Fruit fly (Drosophila melanogaster) ovary, adult (tissue): ENCODE results near the gene Socs16D.

Experiments
- CG17801 ChIP-seq: fragments of 200-800 bp; optimal IDR thresholded peaks from 2 replicates; lab custom pipeline; 2019; ENCODE audit warnings: missing biosample characterization, mild to moderate bottlenecking, missing genetic modification characterization, moderate library complexity; ENCODE audit not compliant: partially characterized antibody

Socs16D gene

DNA sequence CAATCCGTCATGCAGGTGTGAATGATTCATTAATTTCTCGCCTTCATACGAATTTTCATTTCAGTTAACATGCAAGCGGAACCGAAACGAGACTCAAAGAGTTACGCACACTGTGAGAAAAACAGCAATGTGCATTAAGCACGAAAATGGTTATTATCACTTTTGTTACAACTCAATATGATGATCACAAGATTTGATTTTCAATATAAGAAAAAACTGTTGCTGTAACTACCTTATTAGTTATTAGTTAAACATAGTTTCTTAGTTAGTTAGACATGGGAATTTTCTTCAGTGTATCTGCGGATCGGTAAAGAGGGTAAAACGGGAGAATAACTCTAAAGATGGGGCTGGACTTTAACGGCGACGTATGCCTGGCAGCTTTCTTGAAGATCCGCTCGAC lies 12.6 kb downstream of the Socs16D start:
- no peak for TF ChIP-seq CG17801 (GFP tag; lab: Kevin White, UChicago)

DNA sequence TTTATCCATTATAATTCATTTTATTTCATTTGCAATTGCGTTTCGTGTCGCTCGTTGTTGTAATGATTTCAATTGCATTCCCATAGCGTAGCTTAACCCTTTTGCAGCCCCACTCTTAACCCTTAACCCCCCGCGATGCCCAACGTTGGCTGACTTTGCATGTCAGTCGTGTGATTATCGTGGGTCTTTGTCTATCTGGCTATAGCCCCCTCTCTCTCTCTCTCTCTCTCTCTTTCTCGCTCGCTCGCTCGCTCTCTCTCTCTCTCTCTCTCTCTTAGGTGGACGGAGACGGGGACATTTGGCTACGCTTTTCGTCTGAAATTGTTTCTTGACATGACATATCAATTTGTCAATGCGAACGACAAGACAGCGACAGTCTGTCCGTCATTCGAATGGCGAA lies 15.2 kb downstream of the Socs16D start:
- TF ChIP-seq CG17801 (GFP tag; lab: Kevin White, UChicago) = no peak

DNA sequence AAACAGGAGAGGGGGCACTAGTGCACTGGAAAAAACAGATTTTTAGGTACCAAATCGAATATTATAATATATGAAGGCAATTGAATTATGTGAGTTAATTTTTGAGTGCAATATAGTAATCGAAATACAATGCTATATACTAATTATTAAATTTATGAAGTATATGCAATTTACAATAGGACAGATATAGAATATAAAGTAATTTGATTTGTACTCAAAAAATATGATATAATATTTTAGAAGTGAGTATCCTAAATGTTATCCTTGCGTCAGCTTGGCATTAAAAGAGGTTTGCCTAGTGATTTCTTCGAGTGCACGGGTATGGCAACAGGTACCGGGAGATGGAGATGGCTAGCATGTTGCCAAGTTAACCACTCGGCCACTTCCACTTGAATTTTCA lies 20.4 kb downstream of the Socs16D start:
- TF ChIP-seq CG17801 (GFP tag; lab: Kevin White, UChicago) = no peak

DNA sequence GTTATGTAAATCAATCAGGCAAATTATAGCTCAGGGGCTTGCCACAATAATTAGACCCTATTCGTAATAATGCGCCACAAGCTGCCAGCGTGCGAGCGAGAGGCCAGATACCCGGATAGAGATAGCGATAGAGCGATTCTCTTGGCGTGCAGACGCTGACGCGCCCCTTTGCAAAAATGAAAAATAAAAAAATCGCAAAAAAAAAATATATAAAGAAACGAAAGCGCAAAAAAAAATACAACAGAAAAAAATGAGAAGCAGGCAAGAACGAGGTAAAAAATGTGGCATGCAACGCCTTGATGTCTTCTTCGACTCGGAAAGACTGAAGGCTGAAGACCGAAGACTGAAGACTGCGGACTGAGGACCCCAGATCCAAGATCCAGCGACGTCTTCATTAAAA lies 21.0 kb downstream of the Socs16D start:
- TF ChIP-seq CG17801 (GFP tag; lab: Kevin White, UChicago) = no peak

DNA sequence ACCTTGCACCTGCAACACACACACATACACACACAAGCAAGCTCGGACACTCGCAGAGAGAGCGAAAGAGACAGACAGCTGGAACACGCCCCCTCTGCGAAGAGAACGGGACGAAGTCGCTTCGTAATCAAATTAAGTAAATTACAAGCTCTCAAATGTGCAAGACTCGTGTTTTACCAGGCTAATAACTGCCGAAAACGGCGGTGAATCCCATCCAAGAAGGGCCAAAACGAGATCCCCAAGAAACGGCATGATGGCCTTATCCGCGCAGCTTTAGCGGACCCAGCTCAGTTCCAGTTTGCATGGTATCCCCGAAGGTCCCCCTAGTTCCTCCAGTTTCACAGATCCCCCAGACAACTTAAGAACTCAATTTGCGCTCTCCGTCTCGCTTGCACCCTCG lies 23.3 kb downstream of the Socs16D start:
- no peak for TF ChIP-seq CG17801 (GFP tag; lab: Kevin White, UChicago)

DNA sequence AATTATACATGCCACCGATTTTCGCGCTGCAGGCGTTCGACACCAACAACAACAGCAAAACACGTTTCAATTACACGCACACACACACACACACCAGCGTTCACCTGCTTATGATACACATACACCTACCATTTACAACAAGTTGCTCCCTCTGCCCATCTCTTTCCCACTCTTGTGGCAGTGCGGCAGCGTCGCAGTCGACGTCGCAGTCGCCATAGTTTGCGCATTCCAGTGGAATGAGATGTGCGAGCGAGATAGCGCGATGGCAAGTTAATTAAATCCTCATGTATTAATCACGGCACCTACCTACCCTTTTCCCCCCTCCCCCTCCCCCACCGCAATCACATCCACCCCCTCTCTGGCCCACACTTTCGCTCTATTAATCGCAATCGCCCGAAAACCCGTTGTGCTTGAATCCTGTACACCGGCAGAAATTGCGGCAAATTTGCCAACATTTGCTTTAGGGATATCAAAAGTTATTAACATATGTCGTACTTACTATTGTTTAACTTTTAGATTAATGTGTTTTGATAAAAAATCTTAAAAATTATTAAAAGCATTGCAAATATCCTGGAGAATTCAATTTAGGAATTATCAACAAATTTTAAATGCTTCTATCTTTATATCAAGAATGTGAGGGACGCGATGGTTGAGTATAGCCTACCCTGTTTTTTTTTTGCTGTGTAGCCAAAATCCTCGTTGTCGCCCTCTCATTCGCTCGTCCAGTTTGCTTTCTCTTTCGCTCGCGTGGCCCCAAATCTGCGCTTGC lies 24.8 kb downstream of the Socs16D start:
- TF ChIP-seq CG17801 (GFP tag; lab: Kevin White, UChicago) = no peak

DNA sequence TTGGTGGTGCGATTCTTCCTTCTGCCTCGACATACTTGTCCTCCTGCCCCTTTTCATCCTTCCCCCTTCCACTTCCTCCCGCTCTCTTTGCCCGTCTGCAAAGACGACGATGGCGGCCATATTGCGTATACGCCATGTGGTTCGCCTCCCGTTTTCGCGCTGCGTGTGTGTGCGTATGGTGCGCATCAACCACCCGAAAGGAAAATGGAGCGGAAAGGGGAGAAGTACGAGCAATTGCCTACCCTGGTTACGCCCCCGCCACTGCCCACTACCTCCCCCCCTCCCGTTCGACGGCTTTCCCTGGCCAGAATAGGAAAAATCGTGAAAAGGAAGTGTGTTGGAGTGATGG lies 27.6 kb downstream of the Socs16D start:
- no peak for TF ChIP-seq CG17801 (GFP tag; lab: Kevin White, UChicago)

DNA sequence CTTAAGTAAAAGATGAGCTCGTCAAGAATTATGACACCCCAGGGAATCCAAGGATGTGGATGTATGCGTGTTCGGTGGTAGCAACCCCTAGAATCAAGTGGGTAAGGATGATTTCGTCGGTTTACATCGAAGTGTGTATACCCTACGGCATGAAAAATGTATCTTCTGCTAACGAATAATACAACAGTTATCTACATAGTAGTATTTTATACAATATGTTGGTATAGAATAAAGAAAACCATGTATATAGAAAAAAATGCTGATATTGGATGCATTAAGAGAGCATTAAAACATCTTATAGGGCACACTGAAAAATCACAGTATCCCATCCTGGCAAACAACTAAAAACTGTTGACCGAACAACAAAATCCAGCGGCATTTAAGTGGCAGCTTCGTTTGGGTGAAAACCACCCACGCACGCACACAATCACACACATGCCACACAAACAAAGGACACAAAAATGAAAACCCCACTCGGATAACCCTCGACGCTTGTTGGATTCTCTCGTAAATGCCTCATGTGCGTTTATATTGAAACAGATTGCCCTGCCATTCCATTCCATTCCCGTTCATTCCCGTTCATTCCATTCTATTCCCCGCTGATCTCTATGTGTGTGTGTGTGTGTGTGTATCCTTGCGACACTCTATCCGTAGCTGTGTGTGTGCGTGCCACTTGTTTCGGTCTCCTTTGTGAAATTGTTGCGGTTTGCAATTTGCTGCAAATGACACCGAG lies 28.1 kb downstream of the Socs16D start:
- TF ChIP-seq CG17801 (GFP tag; lab: Kevin White, UChicago) = no peak

DNA sequence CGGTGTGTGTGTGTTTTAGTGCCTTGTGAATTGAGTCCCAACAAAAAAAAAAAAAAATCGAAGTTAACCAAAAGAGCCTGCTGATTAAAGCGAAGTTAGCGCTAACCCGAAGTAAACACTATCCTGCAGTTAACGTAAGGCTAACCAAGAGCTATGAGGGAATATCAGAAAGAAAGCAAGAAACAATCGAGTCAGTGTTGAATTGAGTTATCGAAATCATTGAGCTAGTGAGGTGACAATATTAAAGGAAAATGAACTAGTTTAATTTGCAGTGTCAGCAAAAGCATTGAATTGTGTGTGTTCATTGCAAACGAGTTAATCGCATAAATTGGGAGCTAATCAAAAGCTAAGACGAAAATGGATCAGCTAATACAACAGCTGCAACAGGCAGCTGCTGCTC lies 36.7 kb downstream of the Socs16D start, which contains the start of gene OdsH:
TSS of gene OdsH (plus strand) at position 301 of the 400 bp plus-strand sequence.
- no peak for TF ChIP-seq CG17801 (GFP tag; lab: Kevin White, UChicago)

DNA sequence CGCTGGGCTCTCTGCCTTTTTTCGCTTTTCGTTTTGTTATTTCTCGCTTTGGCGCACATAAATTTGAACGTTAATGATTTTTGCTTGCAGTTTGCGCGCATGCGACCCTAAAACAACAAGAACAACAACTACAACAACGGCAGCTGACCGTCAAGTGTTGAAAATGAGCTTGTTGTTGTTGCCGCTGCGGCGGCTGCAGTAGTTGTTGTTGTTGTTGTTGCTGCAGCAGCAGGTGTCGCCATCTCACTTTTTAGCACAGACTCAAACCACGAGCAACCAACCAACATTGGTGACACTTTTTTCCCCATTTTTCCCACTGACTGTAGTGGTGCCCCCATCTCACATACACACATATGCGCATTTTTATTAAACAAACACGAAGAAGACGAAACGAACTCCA lies 37.3 kb downstream of the Socs16D start:
- no peak for TF ChIP-seq CG17801 (GFP tag; lab: Kevin White, UChicago)

DNA sequence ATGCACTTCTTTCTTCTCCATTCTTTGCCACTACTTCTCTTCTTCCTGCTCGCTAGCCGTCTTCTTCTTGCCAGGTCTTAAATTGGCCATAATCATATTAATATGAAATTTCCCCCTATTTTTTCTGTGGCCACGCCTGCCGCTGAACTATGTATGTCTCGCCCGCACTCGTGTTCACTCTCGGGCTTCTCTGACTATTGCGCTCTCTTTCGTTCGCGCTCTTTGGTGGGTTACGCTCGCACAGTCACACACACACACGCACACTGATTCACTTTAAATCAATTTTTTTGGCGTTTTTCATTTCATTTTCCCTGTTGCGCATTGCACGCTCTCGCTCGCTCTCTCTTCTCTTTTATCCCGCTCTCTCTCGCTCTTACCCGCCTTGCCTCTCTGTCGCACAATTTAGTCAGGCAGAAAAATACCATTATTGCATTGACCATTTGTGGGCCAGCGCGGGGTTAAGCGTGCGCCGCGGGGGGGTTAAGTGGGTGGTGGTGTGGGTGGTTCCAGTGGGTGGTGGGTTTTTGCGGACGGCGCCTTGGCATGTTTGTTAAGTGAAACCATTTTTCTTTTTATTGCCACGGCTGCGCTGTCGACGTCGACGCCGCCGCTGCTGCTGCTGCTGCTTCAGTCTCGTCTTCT lies 37.8 kb downstream of the Socs16D start:
- TF ChIP-seq CG17801 (GFP tag; lab: Kevin White, UChicago) = no peak

DNA sequence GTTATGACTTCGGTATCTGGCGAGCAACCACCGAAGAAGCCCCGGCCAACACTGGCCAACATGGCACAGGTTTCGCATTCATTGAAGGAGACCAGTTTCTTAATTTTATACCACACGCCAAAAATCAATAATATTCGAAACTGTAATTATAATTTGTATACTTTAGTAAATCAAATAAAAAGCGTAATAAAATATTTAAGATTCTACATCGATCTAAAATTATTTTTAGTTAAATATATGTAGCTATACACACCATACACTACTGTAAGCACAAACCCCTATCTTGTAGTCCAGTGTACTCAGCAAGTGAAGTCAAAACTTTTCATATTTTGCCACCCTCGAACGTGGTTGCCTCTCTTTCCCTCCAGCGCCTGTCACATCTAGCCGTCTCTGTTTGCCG lies 45.3 kb downstream of the Socs16D start:
- no peak for TF ChIP-seq CG17801 (GFP tag; lab: Kevin White, UChicago)

DNA sequence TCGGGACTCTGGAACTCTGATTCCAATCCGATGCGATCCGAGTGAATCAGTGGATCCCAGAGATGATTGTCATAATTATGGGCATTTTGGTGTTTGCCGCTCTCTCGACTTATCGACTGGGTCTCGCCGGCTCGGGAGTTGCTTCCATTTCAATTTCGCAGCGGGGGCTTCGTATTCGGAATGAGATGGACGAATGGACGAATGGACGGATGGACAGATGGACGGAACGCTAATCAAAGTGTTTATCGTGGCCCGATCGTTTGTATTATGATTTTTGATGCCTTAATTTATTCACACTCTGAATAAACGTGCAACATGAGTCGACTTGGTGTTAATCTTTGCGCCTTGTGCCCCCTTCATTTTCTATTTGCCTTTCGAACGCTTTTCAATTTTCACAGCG lies 46.5 kb downstream of the Socs16D start:
- no peak for TF ChIP-seq CG17801 (GFP tag; lab: Kevin White, UChicago)

DNA sequence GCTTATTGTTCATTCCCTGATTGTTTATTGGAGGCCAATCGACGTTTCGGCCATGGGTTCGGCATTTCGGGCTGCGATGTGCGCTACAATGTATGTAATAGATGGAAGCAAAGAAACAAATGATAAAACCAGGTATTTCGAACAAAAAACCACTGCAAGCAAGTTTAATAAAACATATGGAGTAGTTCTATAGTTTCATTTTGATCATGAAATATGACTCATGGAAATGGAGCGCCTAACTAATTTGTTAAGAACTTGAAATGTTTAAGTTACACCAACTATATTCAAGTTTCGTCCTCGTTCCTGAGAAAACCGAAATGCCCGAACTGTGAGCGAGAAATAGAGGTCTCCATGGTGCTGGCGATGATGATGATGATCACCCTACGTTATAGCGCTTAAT lies 47.1 kb downstream of the Socs16D start:
- TF ChIP-seq CG17801 (GFP tag; lab: Kevin White, UChicago) = no peak

DNA sequence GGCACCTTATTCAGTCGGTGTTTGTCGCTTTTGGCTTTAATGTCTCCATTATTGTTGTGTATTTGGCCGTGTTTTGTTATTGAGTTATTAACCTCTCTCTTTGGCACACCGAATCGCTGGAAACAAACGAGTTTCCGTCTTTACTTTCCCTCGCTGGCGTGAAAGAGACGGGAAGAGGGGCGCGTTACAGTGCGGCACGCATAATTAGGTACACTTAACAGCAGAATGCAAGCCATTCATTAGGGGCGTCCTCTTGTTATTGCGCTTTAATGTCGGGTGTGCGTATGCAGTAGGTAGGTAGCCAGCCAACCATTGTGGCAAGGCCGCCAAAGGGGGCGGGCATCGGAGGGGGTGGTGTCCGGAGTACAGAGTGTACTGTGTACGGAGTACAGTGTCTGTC lies 52.8 kb downstream of the Socs16D start:
- TF ChIP-seq CG17801 (GFP tag; lab: Kevin White, UChicago) = no peak

DNA sequence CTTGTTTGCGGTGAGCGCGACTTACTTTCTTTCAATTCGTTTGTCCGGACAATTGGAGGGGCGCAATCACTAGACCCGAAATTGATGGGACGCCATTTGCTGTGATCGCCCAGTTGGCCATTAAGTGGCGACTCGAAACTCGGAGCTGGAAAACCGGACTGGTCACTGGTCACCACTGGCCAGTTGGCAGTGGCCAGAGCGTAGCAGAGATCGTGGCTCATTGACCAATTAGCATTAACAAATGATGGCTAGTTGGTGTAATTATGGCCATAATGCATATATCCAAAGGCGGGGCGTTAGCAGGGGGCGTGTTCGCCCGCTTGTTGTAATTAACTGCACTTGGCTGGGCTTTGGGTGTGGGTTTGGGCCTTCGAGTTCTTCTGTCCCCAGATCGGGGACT lies 55.5 kb downstream of the Socs16D start:
- TF ChIP-seq CG17801 (GFP tag; lab: Kevin White, UChicago) = no peak
